Worm (Caenorhabditis elegans) whole organism, late embryonic: Measurements from ENCODE around the gene B0410.1.
A peak's percentile ranks its signal among the peaks of the same experiment; 100 is the strongest.

Source experiments
- C38D4.7 ChIP-seq: fragments of 200-800 bp; sonication (Bioruptor generic); optimal IDR thresholded peaks from 2 replicates; lab custom pipeline; 2018; ENCODE audit warnings: mild to moderate bottlenecking, missing genetic modification characterization, moderate library complexity, missing compliant biosample characterization
- K09A11.1 ChIP-seq: sonication (generic microtip); optimal IDR thresholded peaks from 2 replicates; lab custom pipeline; 2017; ENCODE audit warnings: antibody characterized with exemption, mild to moderate bottlenecking, missing genetic modification characterization, missing compliant biosample characterization; ENCODE audit not compliant: insufficient read depth
- T23F11.4 ChIP-seq: fragments of 200-800 bp; sonication (Bioruptor generic); optimal IDR thresholded peaks from 2 replicates; lab custom pipeline; 2018; ENCODE audit warnings: mild to moderate bottlenecking, missing genetic modification characterization, missing compliant biosample characterization
- ceh-14 ChIP-seq: sonication (generic microtip); optimal IDR thresholded peaks from 2 replicates; lab custom pipeline; 2016; ENCODE audit warnings: missing genotype, missing genetic modification characterization, missing compliant biosample characterization
- ceh-18 ChIP-seq: sonication (generic microtip); optimal IDR thresholded peaks from 2 replicates; lab custom pipeline; 2016; ENCODE audit warnings: missing genetic modification characterization, missing compliant biosample characterization
- ceh-19 ChIP-seq: fragments of 200-800 bp; sonication (Bioruptor generic); optimal IDR thresholded peaks from 2 replicates; lab custom pipeline; 2018; ENCODE audit warnings: mild to moderate bottlenecking, missing genetic modification characterization, missing compliant biosample characterization
- ceh-2 ChIP-seq: sonication (generic microtip); optimal IDR thresholded peaks from 2 replicates; lab custom pipeline; 2016; ENCODE audit warnings: missing genotype, missing genetic modification characterization, missing compliant biosample characterization
- ceh-30 ChIP-seq: fragments of 150-350 bp; optimal IDR thresholded peaks from 2 replicates; lab custom pipeline; 2014; ENCODE audit warnings: missing biosample characterization, missing genetic modification characterization
- ceh-31 ChIP-seq: sonication (generic microtip); optimal IDR thresholded peaks from 2 replicates; lab custom pipeline; 2016; ENCODE audit warnings: missing genetic modification characterization, missing compliant biosample characterization
- che-1 ChIP-seq: sonication (generic microtip); optimal IDR thresholded peaks from 2 replicates; lab custom pipeline; 2016; ENCODE audit warnings: mild to moderate bottlenecking, missing genetic modification characterization, missing compliant biosample characterization
- dve-1 ChIP-seq: sonication (generic microtip); optimal IDR thresholded peaks from 2 replicates; lab custom pipeline; 2017; ENCODE audit warnings: antibody characterized with exemption, mild to moderate bottlenecking, missing genetic modification characterization, missing compliant biosample characterization
- ets-4 ChIP-seq: sonication (generic microtip); optimal IDR thresholded peaks from 2 replicates; lab custom pipeline; 2016; ENCODE audit warnings: missing genetic modification characterization, missing compliant biosample characterization
- gmeb-2 ChIP-seq: sonication (generic microtip); optimal IDR thresholded peaks from 2 replicates; lab custom pipeline; 2016; ENCODE audit warnings: missing genetic modification characterization, inconsistent platforms, missing compliant biosample characterization
- hlh-13 ChIP-seq: fragments of 200-800 bp; sonication (Bioruptor generic); optimal IDR thresholded peaks from 2 replicates; lab custom pipeline; 2018; ENCODE audit warnings: mild to moderate bottlenecking, missing genetic modification characterization, missing compliant biosample characterization
- hlh-15 ChIP-seq: sonication (generic microtip); optimal IDR thresholded peaks from 2 replicates; lab custom pipeline; 2016; ENCODE audit warnings: missing genetic modification characterization, missing compliant biosample characterization
- lin-11 ChIP-seq: fragments of 200-800 bp; sonication (Bioruptor generic); optimal IDR thresholded peaks from 2 replicates; lab custom pipeline; 2018; ENCODE audit warnings: mild to moderate bottlenecking, missing genetic modification characterization, missing compliant biosample characterization
- madf-2 ChIP-seq: sonication (generic microtip); optimal IDR thresholded peaks from 2 replicates; lab custom pipeline; 2017; ENCODE audit warnings: missing genetic modification characterization, missing compliant biosample characterization
- nfya-1 ChIP-seq: sonication (generic microtip); optimal IDR thresholded peaks from 2 replicates; lab custom pipeline; 2017; ENCODE audit warnings: missing genetic modification characterization, mild to moderate bottlenecking, missing compliant biosample characterization, antibody characterized with exemption, moderate library complexity
- nhr-232 ChIP-seq: sonication (generic microtip); optimal IDR thresholded peaks from 2 replicates; lab custom pipeline; 2016; ENCODE audit warnings: missing genetic modification characterization, missing compliant biosample characterization
- npax-4 ChIP-seq: sonication (generic microtip); optimal IDR thresholded peaks from 2 replicates; lab custom pipeline; 2016; ENCODE audit warnings: missing genetic modification characterization, missing compliant biosample characterization
- rnt-1 ChIP-seq: sonication (generic microtip); optimal IDR thresholded peaks from 2 replicates; lab custom pipeline; 2016; ENCODE audit warnings: missing genetic modification characterization, missing compliant biosample characterization
- sdc-2 ChIP-seq: sonication (generic microtip); optimal IDR thresholded peaks from 2 replicates; lab custom pipeline; 2016; ENCODE audit warnings: missing genotype, missing genetic modification characterization, missing compliant biosample characterization
- sox-4 ChIP-seq: sonication (generic microtip); optimal IDR thresholded peaks from 2 replicates; lab custom pipeline; 2017; ENCODE audit warnings: mild to moderate bottlenecking, missing genetic modification characterization, inconsistent platforms, missing compliant biosample characterization
- tbx-7 ChIP-seq: sonication (generic microtip); optimal IDR thresholded peaks from 2 replicates; lab custom pipeline; 2016; ENCODE audit warnings: missing genotype, missing genetic modification characterization, missing compliant biosample characterization
- unc-42 ChIP-seq: sonication (generic microtip); optimal IDR thresholded peaks from 2 replicates; lab custom pipeline; 2016; ENCODE audit warnings: missing genotype, missing genetic modification characterization, missing compliant biosample characterization

The B0410.1 gene

ce11 chrX:2939085-2939484, 44.7 kb downstream of the B0410.1 start:
- TF ChIP-seq madf-2 (tag; lab: Kevin White, UChicago) (no peak), nfya-1 (no peak), K09A11.1 (no peak), dve-1 (tag; lab: Kevin White, UChicago) (no peak), npax-4 (tag; lab: Kevin White, UChicago) (no peak), sox-4 (tag; lab: Kevin White, UChicago) (no peak), lin-11 (tag; lab: Kevin White, UChicago) (no peak), hlh-13 (GFP tag; lab: Kevin White, UChicago) (no peak), sdc-2 (tag; lab: Kevin White, UChicago) (no peak), unc-42 (tag; lab: Kevin White, UChicago) (peak; percentile 71), ceh-18 (tag; lab: Kevin White, UChicago) (peak; percentile 36)

DNA sequence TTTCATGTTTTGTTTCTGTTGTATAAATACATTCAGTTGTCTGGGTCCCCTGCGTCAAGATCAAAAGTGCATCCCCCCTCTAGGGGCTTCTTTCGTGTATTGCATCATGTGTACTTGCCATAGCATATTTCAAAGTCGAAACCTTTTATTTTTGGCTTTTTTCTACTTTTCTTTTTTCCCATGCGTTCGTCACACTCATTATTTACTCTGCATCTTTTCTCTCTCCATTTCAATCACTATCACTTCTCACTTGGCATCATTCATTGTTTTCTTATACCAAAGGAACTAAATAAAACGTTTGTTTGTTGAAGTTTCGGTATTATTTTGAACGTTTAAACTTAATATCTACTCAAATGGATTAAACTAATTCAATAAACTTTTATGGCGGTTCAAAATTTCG, 45.2 kb downstream of the B0410.1 start:
- TF ChIP-seq gmeb-2 (tag; lab: Kevin White, UChicago) (no peak), unc-42 (tag; lab: Kevin White, UChicago) (no peak), ceh-14 (tag; lab: Kevin White, UChicago) (no peak)

- no peak for TF ChIP-seq gmeb-2 (tag; lab: Kevin White, UChicago)
- TF ChIP-seq sdc-2 (tag; lab: Kevin White, UChicago) = peak; percentile 64
- TF ChIP-seq, all 69 proteins: peak for 1
These were observed 46.2 kb downstream of the B0410.1 start, which contains the start of gene pfk-1.1 for ce11 chrX:2940572-2940971. Gene pfk-1.1, plus strand, starts transcription at chrX:2940872.

DNA sequence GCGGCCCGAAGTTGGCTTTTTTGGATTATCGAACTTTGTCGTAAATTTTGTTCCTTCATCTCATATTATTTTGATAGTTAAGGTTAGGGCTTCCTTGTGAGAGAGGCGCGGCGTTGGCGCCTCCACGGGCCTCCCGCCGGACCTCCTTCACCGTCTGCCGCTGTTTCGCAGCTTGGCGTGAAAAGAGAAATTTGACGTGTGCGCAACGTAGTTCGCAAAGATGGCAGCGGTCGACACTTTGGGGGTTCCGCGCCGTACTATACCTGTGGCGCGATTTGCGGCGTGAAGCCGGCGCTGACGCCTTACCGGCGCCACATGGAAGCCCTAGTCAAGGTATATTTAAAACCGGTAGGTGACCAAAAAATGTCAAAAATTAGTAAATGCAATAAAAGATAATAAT, 48.0 kb downstream of the B0410.1 start:
- TF ChIP-seq rnt-1 (tag; lab: Kevin White, UChicago) (no peak), ceh-19 (GFP tag; lab: Kevin White, UChicago) (no peak), ceh-31 (tag; lab: Kevin White, UChicago) (no peak), ceh-30 (tag; lab: Kevin White, UChicago) (no peak), tbx-7 (tag; lab: Kevin White, UChicago) (no peak), nhr-232 (no peak), dve-1 (tag; lab: Kevin White, UChicago) (no peak), K09A11.1 (no peak), C38D4.7 (no peak), ets-4 (no peak), T23F11.4 (no peak), ceh-2 (tag; lab: Kevin White, UChicago) (no peak), hlh-15 (tag; lab: Kevin White, UChicago) (no peak), che-1 (tag; lab: Kevin White, UChicago) (no peak)
- TF ChIP-seq, all 69 proteins: peak for 0

DNA sequence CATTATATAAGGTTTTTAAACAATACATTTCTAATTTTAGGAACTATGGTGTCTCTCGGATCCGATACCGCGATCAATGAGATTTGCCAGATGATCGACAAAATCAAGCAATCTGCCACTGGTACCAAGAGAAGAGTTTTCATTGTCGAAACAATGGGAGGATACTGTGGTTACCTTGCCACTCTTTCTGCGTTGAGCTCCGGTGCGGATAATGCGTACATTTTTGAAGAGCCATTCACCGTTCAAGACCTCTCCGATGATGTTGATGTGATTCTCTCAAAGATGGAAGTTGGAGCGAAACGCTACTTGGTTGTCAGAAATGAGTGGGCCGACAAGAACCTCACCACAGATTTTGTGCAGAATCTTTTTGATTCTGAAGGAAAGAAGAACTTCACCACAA, 49.2 kb downstream of the B0410.1 start:
- TF ChIP-seq hlh-15 (tag; lab: Kevin White, UChicago) (no peak), lin-11 (tag; lab: Kevin White, UChicago) (no peak)
